Fruit fly (Drosophila melanogaster) whole organism, embryonic: ENCODE results near the gene Pc.

Experiments used
- Bteb2 ChIP-seq: fragments of 200-800 bp; sonication (Bioruptor generic); optimal IDR thresholded peaks from 2 replicates; lab custom pipeline; 2016; ENCODE audit warnings: missing biosample characterization, missing genetic modification characterization
- CG10366 ChIP-seq: fragments of 200-800 bp; sonication (Bioruptor generic); IDR thresholded peaks from 2 replicates; pipeline ENCODE4 v1.3.6; 2022; ENCODE audit warnings: missing biosample characterization, missing genetic modification characterization
- CG10565 ChIP-seq: fragments of 200-800 bp; sonication (Bioruptor generic); optimal IDR thresholded peaks from 3 replicates; lab custom pipeline; 2016; ENCODE audit warnings: missing biosample characterization, mild to moderate bottlenecking, missing genetic modification characterization
- CG14441 ChIP-seq: fragments of 200-800 bp; sonication (Bioruptor generic); IDR thresholded peaks from 2 replicates; pipeline ENCODE4 v1.3.6; 2022; ENCODE audit warnings: missing biosample characterization, missing genetic modification characterization
- CG2199 ChIP-seq: fragments of 200-800 bp; sonication (Bioruptor generic); IDR thresholded peaks from 3 replicates; pipeline ENCODE4 v1.3.6; 2022; ENCODE audit warnings: missing biosample characterization, missing genetic modification characterization
- CG2678 ChIP-seq: fragments of 200-800 bp; sonication (Bioruptor generic); optimal IDR thresholded peaks from 3 replicates; lab custom pipeline; 2019; ENCODE audit warnings: missing biosample characterization, mild to moderate bottlenecking, missing genetic modification characterization, moderate library complexity
- CG3065 ChIP-seq: fragments of 200-800 bp; sonication (Bioruptor generic); optimal IDR thresholded peaks from 2 replicates; lab custom pipeline; 2016; ENCODE audit warnings: missing biosample characterization, missing genetic modification characterization
- CG3407 ChIP-seq: fragments of 200-800 bp; sonication (Bioruptor generic); optimal IDR thresholded peaks from 2 replicates; lab custom pipeline; 2018; ENCODE audit warnings: missing biosample characterization, mild to moderate bottlenecking, missing genetic modification characterization
- CG43689 ChIP-seq: fragments of 200-800 bp; sonication (Bioruptor generic); IDR thresholded peaks from 2 replicates; pipeline ENCODE4 v1.3.6; 2022; ENCODE audit warnings: missing biosample characterization, missing genetic modification characterization
- CG4617 ChIP-seq: fragments of 200-800 bp; sonication (Bioruptor generic); optimal IDR thresholded peaks from 3 replicates; lab custom pipeline; 2016; ENCODE audit warnings: missing biosample characterization, missing genetic modification characterization, borderline replicate concordance
- CG6683 ChIP-seq: fragments of 200-800 bp; sonication (Bioruptor generic); optimal IDR thresholded peaks from 2 replicates; lab custom pipeline; 2017; ENCODE audit warnings: missing biosample characterization, mild to moderate bottlenecking, missing genetic modification characterization, missing genetic modification reagents
- CG6791 ChIP-seq: fragments of 200-800 bp; sonication (Bioruptor generic); IDR thresholded peaks from 3 replicates; pipeline ENCODE4 v1.3.6; 2022; ENCODE audit warnings: missing biosample characterization, missing genetic modification characterization; ENCODE audit not compliant: partially characterized antibody
- CG6813 ChIP-seq: fragments of 200-800 bp; sonication (Bioruptor generic); optimal IDR thresholded peaks from 2 replicates; lab custom pipeline; 2017; ENCODE audit warnings: missing biosample characterization, missing genetic modification characterization, mild to moderate bottlenecking, moderate library complexity, missing genetic modification reagents
- CG7987 ChIP-seq: fragments of 200-800 bp; sonication (Bioruptor generic); optimal IDR thresholded peaks from 2 replicates; lab custom pipeline; 2018; ENCODE audit warnings: missing biosample characterization, mild to moderate bottlenecking, missing genetic modification characterization, moderate library complexity
- Dbx ChIP-seq: fragments of 200-800 bp; sonication (Bioruptor generic); IDR thresholded peaks from 3 replicates; pipeline ENCODE4 v1.3.6; 2022; ENCODE audit warnings: missing biosample characterization, missing genetic modification characterization
- ERR ChIP-seq: fragments of 200-800 bp; sonication (Bioruptor generic); optimal IDR thresholded peaks from 2 replicates; lab custom pipeline; 2016; ENCODE audit warnings: missing biosample characterization, missing genetic modification characterization
- H2.0 ChIP-seq: fragments of 200-800 bp; sonication (Bioruptor generic); IDR thresholded peaks from 2 replicates; pipeline ENCODE4 v1.3.6; 2022; ENCODE audit warnings: missing biosample characterization, missing genetic modification characterization
- Hand ChIP-seq: fragments of 200-800 bp; sonication (Bioruptor generic); optimal IDR thresholded peaks from 2 replicates; lab custom pipeline; 2017; ENCODE audit warnings: mild to moderate bottlenecking, missing biosample characterization, missing genetic modification reagents, missing genetic modification characterization
- MESR4 ChIP-seq: fragments of 200-800 bp; sonication (Bioruptor generic); optimal IDR thresholded peaks from 2 replicates; lab custom pipeline; 2018; ENCODE audit warnings: missing biosample characterization, mild to moderate bottlenecking, missing genetic modification characterization, moderate library complexity
- Max ChIP-seq: fragments of 200-800 bp; sonication (Bioruptor generic); optimal IDR thresholded peaks from 2 replicates; lab custom pipeline; 2016; ENCODE audit warnings: missing biosample characterization, mild to moderate bottlenecking, missing genetic modification characterization
- NC2α ChIP-seq: fragments of 200-800 bp; sonication (Bioruptor generic); optimal IDR thresholded peaks from 2 replicates; lab custom pipeline; 2016; ENCODE audit warnings: missing biosample characterization, missing genetic modification characterization
- Vsx1 ChIP-seq: fragments of 200-800 bp; sonication (Bioruptor generic); optimal IDR thresholded peaks from 2 replicates; lab custom pipeline; 2017; ENCODE audit warnings: missing biosample characterization, mild to moderate bottlenecking, missing genetic modification characterization, missing genetic modification reagents
- Xrp1 ChIP-seq: fragments of 200-800 bp; sonication (Bioruptor generic); IDR thresholded peaks from 2 replicates; pipeline ENCODE4 v1.3.6; 2022; ENCODE audit warnings: missing biosample characterization, missing genetic modification characterization
- ab ChIP-seq: fragments of 200-800 bp; sonication (Bioruptor generic); optimal IDR thresholded peaks from 2 replicates; lab custom pipeline; 2016; ENCODE audit warnings: missing biosample characterization, missing genetic modification characterization
- aop ChIP-seq: fragments of 200-800 bp; sonication (Bioruptor generic); IDR thresholded peaks from 2 replicates; pipeline ENCODE4 v1.3.6; 2022; ENCODE audit warnings: missing biosample characterization, missing genetic modification characterization
- ato ChIP-seq: fragments of 200-800 bp; sonication (Bioruptor generic); IDR thresholded peaks from 2 replicates; pipeline ENCODE4 v1.3.6; 2022; ENCODE audit warnings: missing biosample characterization, missing genetic modification characterization; ENCODE audit not compliant: partially characterized antibody
- az2 ChIP-seq: fragments of 200-800 bp; sonication (Bioruptor generic); optimal IDR thresholded peaks from 3 replicates; lab custom pipeline; 2016; ENCODE audit warnings: missing biosample characterization, missing genetic modification characterization
- bbx ChIP-seq: fragments of 200-800 bp; sonication (Bioruptor generic); IDR thresholded peaks from 2 replicates; pipeline ENCODE4 v1.3.6; 2022; ENCODE audit warnings: missing biosample characterization, missing genetic modification characterization; ENCODE audit not compliant: partially characterized antibody
- btn ChIP-seq: fragments of 200-800 bp; sonication (Bioruptor generic); optimal IDR thresholded peaks from 2 replicates; lab custom pipeline; 2016; ENCODE audit warnings: missing biosample characterization, missing genetic modification characterization
- dpn ChIP-seq, 2 experiments: fragments of 200-800 bp; sonication (Bioruptor generic); optimal IDR thresholded peaks; 3 replicates each; lab custom pipeline; 2016; ENCODE audit warnings: missing biosample characterization in 2 of 2, missing genetic modification characterization in 2 of 2
- ewg ChIP-seq: fragments of 200-800 bp; sonication (Bioruptor generic); optimal IDR thresholded peaks from 3 replicates; lab custom pipeline; 2017; ENCODE audit warnings: mild to moderate bottlenecking, missing biosample characterization, missing genetic modification reagents, missing genetic modification characterization
- ftz-f1 ChIP-seq: fragments of 200-800 bp; sonication (Bioruptor generic); optimal IDR thresholded peaks from 2 replicates; lab custom pipeline; 2016; ENCODE audit warnings: missing biosample characterization, missing genetic modification characterization
- gem ChIP-seq: fragments of 200-800 bp; sonication (Bioruptor generic); optimal IDR thresholded peaks from 2 replicates; lab custom pipeline; 2019; ENCODE audit warnings: missing biosample characterization, mild to moderate bottlenecking, missing genetic modification characterization, moderate library complexity
- hb ChIP-seq: fragments of 200-800 bp; sonication (Bioruptor generic); IDR thresholded peaks from 3 replicates; pipeline ENCODE4 v1.3.6; 2022; ENCODE audit warnings: missing biosample characterization, missing genetic modification characterization; ENCODE audit not compliant: partially characterized antibody
- hkb ChIP-seq, 2 experiments: fragments of 200-800 bp in 1 of 2; fragments of >200 bp in 1 of 2; sonication (Bioruptor generic) in 1 of 2; IDR thresholded peaks in 1 of 2; optimal IDR thresholded peaks in 1 of 2; 2 replicates each; pipeline versions ENCODE4 v1.3.6 to Lab custom; 2017 to 2022; ENCODE audit warnings: missing biosample characterization in 1 of 2, missing genetic modification characterization in 1 of 2
- kah ChIP-seq: fragments of 200-800 bp; sonication (Bioruptor generic); optimal IDR thresholded peaks from 2 replicates; lab custom pipeline; 2018; ENCODE audit warnings: missing biosample characterization, mild to moderate bottlenecking, missing genetic modification characterization
- mirr ChIP-seq: fragments of 200-800 bp; sonication (Bioruptor generic); optimal IDR thresholded peaks from 3 replicates; lab custom pipeline; 2018; ENCODE audit warnings: missing biosample characterization, mild to moderate bottlenecking, missing genetic modification characterization
- nerfin-2 ChIP-seq: fragments of 200-800 bp; sonication (Bioruptor generic); IDR thresholded peaks from 2 replicates; pipeline ENCODE4 v1.3.6; 2022; ENCODE audit warnings: missing biosample characterization, missing genetic modification characterization; ENCODE audit not compliant: partially characterized antibody
- pros ChIP-seq: fragments of 200-800 bp; sonication (Bioruptor generic); optimal IDR thresholded peaks from 3 replicates; lab custom pipeline; 2019; ENCODE audit warnings: missing biosample characterization, mild to moderate bottlenecking, missing genetic modification characterization, moderate library complexity
- psq ChIP-seq: fragments of 200-800 bp; sonication (Bioruptor generic); optimal IDR thresholded peaks from 2 replicates; lab custom pipeline; 2017; ENCODE audit warnings: missing biosample characterization, missing genetic modification characterization
- row ChIP-seq: fragments of 200-800 bp; sonication (Bioruptor generic); IDR thresholded peaks from 3 replicates; pipeline ENCODE4 v1.3.6; 2022; ENCODE audit warnings: missing biosample characterization, missing genetic modification characterization
- sens ChIP-seq: fragments of 200-800 bp; sonication (Bioruptor generic); peaks from one replicate; lab custom pipeline; 2016; ENCODE audit warnings: missing biosample characterization, missing genetic modification characterization
- seq ChIP-seq: fragments of 200-800 bp; sonication (Bioruptor generic); IDR thresholded peaks from 2 replicates; pipeline ENCODE4 v1.3.6; 2022; ENCODE audit warnings: missing biosample characterization, missing genetic modification characterization
- slp2 ChIP-seq: fragments of 200-800 bp; sonication (Bioruptor generic); optimal IDR thresholded peaks from 2 replicates; lab custom pipeline; 2016; ENCODE audit warnings: missing biosample characterization, missing genetic modification characterization
- sob ChIP-seq: fragments of 200-800 bp; sonication (Bioruptor generic); IDR thresholded peaks from 2 replicates; pipeline ENCODE4 v1.3.6; 2022; ENCODE audit warnings: missing biosample characterization, missing genetic modification characterization
- tio ChIP-seq: fragments of 200-800 bp; sonication (Bioruptor generic); optimal IDR thresholded peaks from 2 replicates; lab custom pipeline; 2017; ENCODE audit warnings: missing biosample characterization, missing genetic modification characterization, inconsistent platforms
- usp ChIP-seq: fragments of >200 bp; optimal IDR thresholded peaks from 2 replicates; lab custom pipeline; 2017; ENCODE audit warnings: missing biosample characterization, missing genetic modification characterization
- zf30C ChIP-seq: fragments of 200-800 bp; sonication (Bioruptor generic); optimal IDR thresholded peaks from 3 replicates; lab custom pipeline; 2018; ENCODE audit warnings: missing biosample characterization, mild to moderate bottlenecking, missing genetic modification characterization

Pc gene

DNA sequence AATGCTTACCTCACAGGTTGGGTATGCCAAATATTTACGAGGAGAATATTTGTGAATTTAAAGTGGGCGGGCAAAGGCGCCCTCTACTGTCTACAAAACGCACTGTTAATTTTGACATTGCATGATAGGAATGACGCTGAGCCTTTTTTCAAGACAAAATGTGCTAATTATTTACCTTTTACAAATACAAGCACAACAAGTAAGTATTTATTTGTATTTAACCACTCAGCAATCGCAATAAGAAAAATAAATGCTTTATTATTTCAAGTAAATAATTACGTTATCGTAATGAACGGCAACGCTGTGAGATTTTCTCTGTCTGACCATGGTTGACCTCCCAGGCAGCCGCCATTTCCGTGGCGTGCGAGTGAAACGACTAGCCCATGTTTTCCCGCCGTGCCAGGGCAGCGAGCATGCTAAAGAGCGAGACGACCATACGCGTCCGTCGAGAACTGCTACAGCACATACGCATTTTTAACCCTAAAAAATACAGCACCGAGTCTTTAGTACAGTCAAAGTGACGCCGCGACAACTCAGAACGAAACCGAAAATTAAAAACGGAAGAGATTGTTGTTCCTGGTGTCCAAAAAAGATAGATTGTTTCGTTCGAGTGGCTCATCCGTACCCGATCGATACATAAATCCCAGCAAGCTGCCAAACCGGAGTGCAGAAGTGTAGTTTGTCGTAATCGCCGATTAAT lies 32.0 kb downstream of the Pc start, which contains the start of the genes CG12974 and pzg (continued):
- TF ChIP-seq Max (peak; percentile 82), CG10565 (no peak), seq (GFP tag; lab: Robert Waterston, UW) (peak; percentile 75), CG6683 (GFP tag; lab: Kevin White, UChicago) (no peak), CG6791 (peak; percentile 67; the same call in 2 of the 3 replicates), CG7987 (GFP tag; lab: Kevin White, UChicago) (peak; percentile 75), kah (GFP tag; lab: Kevin White, UChicago) (peak; percentile 38), pros (GFP tag; lab: Kevin White, UChicago) (no peak), Xrp1 (GFP tag; lab: Robert Waterston, UW) (peak; percentile 86), gem (tag; lab: Kevin White, UChicago) (peak; percentile 96), Hand (GFP tag; lab: Kevin White, UChicago) (no peak), Dbx (GFP tag; lab: Robert Waterston, UW) (peak; percentile 91), aop (GFP tag; lab: Robert Waterston, UW) (no peak; the same call in 1 of the 2 replicates), bbx (GFP tag; lab: Robert Waterston, UW) (peak; percentile 60; the same call in 1 of the 2 replicates), Vsx1 (GFP tag; lab: Kevin White, UChicago) (peak; percentile 61), ftz-f1 (GFP tag; lab: Kevin White, UChicago) (peak; percentile 76), ab (GFP tag; lab: Kevin White, UChicago) (peak; percentile 55), ato (GFP tag; lab: Robert Waterston, UW) (peak; percentile 67; the same call in 1 of the 2 replicates), sob (GFP tag; lab: Robert Waterston, UW) (peak; percentile 93), btn (no peak), CG4617 (peak; percentile 62), sens (peak; percentile 82), dpn (GFP tag; optimal IDR thresholded peaks at IDR 0.05; lab: Kevin White, UChicago) (peak; percentile 34 to 65), NC2α (GFP tag; lab: Kevin White, UChicago) (peak; percentile 60), ewg (GFP tag; lab: Kevin White, UChicago) (peak; percentile 86), H2.0 (GFP tag; lab: Robert Waterston, UW) (peak; percentile 73; the same call in 1 of the 2 replicates), zf30C (GFP tag; lab: Kevin White, UChicago) (no peak), CG3407 (GFP tag; lab: Kevin White, UChicago) (peak; percentile 59), nerfin-2 (GFP tag; lab: Robert Waterston, UW) (peak; percentile 71), CG3065 (peak; percentile 35), hb (GFP tag; lab: Robert Waterston, UW) (peak; percentile 87), row (GFP tag; lab: Robert Waterston, UW) (peak; percentile 88), Bteb2 (GFP tag; lab: Kevin White, UChicago) (peak; percentile 62), CG6813 (GFP tag; lab: Kevin White, UChicago) (peak; percentile 38), CG2199 (GFP tag; lab: Robert Waterston, UW) (0 out of 3 replicates have a peak, but pooled peaks have one; percentile 38), mirr (no peak), az2 (GFP tag; lab: Kevin White, UChicago) (peak; percentile 45), hkb (optimal IDR thresholded peaks at IDR 0.05; lab: Kevin White, UChicago) (peak; percentile 92), hkb (GFP tag; IDR thresholded peaks at IDR 0.05; lab: Robert Waterston, UW) (no peak), psq (GFP tag; lab: Kevin White, UChicago) (no peak), usp (GFP tag; lab: Kevin White, UChicago) (no peak), MESR4 (peak; percentile 82), ERR (peak; percentile 79), CG10366 (GFP tag; lab: Robert Waterston, UW) (peak; percentile 84), CG43689 (GFP tag; lab: Robert Waterston, UW) (peak; percentile 69), CG2678 (tag; lab: Kevin White, UChicago) (peak; percentile 70), tio (GFP tag; lab: Kevin White, UChicago) (no peak), slp2 (GFP tag; lab: Kevin White, UChicago) (peak; percentile 48), CG14441 (GFP tag; lab: Robert Waterston, UW) (peak; percentile 70)
